Worm (Caenorhabditis elegans): ENCODE data around the gene crn-7.

The crn-7 gene

DNA sequence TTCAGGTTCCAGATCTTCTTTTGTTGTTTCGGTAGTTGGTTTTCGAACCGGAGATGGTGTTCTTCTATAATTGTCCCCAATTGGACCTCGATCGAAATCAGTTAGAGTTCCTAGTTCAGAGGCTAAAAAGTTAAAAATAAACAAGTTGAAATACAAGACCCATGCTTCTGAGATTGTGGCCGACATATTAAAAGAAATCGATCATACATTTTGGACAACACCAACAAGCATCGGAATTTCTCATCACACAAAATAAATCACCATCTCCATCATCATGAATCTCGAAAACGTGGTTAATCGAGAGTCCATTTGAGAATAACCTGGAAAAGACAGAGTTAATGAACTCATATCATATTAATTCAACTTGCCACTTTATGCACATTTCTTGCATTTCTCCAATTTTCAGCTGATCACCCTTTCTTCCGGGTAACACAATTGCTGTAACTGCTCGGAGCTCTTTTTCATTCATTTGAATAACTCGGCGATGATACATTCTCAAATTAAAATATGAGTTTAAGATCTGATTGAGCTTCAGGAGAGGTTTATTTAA lies 3.4 kb downstream of the crn-7 start, which contains the start of the genes mps-4 and F09G8.10:
Gene mps-4 (minus strand): TSS at position 101 of the 550 bp plus-strand sequence.
Gene F09G8.10 (minus strand): TSS at position 500 of the 550 bp plus-strand sequence.
- TF ChIP-seq sem-2 (GFP tag; optimal IDR thresholded peaks at IDR 0.05) (no peak), cnd-1 (tag; optimal IDR thresholded peaks at IDR 0.05) (no peak), pha-4 (tag; optimal IDR thresholded peaks at IDR 0.05) (no peak), lin-32 (GFP tag; optimal IDR thresholded peaks at IDR 0.05) (no peak), snpc-4 (tag; optimal IDR thresholded peaks at IDR 0.05) (no peak), elt-1 (tag; optimal IDR thresholded peaks at IDR 0.05; ENCODE audit: borderline replicate concordance, insufficient read depth) (no peak), tbx-8 (GFP tag; optimal IDR thresholded peaks at IDR 0.05) (no peak)

- TF ChIP-seq unc-120 (tag; optimal IDR thresholded peaks at IDR 0.05; ENCODE audit: poor library complexity, severe bottlenecking) (no peak), nhr-12 (tag; optimal IDR thresholded peaks at IDR 0.05) (no peak), ceh-39 (tag; optimal IDR thresholded peaks at IDR 0.05) (no peak), nhr-2 (tag; optimal IDR thresholded peaks at IDR 0.05) (no peak), ham-2 (GFP tag; optimal IDR thresholded peaks at IDR 0.05) (no peak), mls-2 (tag; optimal IDR thresholded peaks at IDR 0.05) (no peak), nhr-237 (tag; optimal IDR thresholded peaks at IDR 0.05) (no peak), pha-4 (tag; optimal IDR thresholded peaks at IDR 0.05) (no peak), cnd-1 (tag; optimal IDR thresholded peaks at IDR 0.05) (no peak), drap-1 (GFP tag; optimal IDR thresholded peaks at IDR 0.05) (no peak), nhr-28 (tag; optimal IDR thresholded peaks at IDR 0.05) (no peak), ztf-11 (tag; optimal IDR thresholded peaks at IDR 0.05) (no peak), M03D4.4 (tag; optimal IDR thresholded peaks at IDR 0.05) (no peak), blmp-1 (tag; optimal IDR thresholded peaks at IDR 0.05) (no peak), mab-5 (tag; optimal IDR thresholded peaks at IDR 0.05) (no peak)
Measured at ce11 chrIII:8275871-8276270, 7.5 kb downstream of the crn-7 start, which contains the start of gene clec-160. TSS of gene clec-160 (minus strand) at chrIII:8275971.

- TF ChIP-seq nhr-12 (tag; optimal IDR thresholded peaks at IDR 0.05) (no peak), lsy-2 (tag; optimal IDR thresholded peaks at IDR 0.05) (no peak), ceh-39 (tag; optimal IDR thresholded peaks at IDR 0.05) (no peak), mls-2 (tag; optimal IDR thresholded peaks at IDR 0.05) (no peak), blmp-1 (tag; optimal IDR thresholded peaks at IDR 0.05) (no peak), nhr-2 (tag; optimal IDR thresholded peaks at IDR 0.05) (no peak), sem-2 (GFP tag; optimal IDR thresholded peaks at IDR 0.05) (no peak), tbx-8 (GFP tag; optimal IDR thresholded peaks at IDR 0.05) (no peak), nhr-76 (tag; optimal IDR thresholded peaks at IDR 0.05) (no peak), ham-2 (GFP tag; optimal IDR thresholded peaks at IDR 0.05) (no peak), snpc-4 (tag; optimal IDR thresholded peaks at IDR 0.05) (no peak), ceh-83 (GFP tag; optimal IDR thresholded peaks at IDR 0.05) (no peak), lin-13 (tag; optimal IDR thresholded peaks at IDR 0.05) (no peak)
Measured at ce11 chrIII:8278801-8279200, 10.5 kb downstream of the crn-7 start, which contains the start of gene mig-10. TSS of gene mig-10 (plus strand) at chrIII:8279101.

DNA sequence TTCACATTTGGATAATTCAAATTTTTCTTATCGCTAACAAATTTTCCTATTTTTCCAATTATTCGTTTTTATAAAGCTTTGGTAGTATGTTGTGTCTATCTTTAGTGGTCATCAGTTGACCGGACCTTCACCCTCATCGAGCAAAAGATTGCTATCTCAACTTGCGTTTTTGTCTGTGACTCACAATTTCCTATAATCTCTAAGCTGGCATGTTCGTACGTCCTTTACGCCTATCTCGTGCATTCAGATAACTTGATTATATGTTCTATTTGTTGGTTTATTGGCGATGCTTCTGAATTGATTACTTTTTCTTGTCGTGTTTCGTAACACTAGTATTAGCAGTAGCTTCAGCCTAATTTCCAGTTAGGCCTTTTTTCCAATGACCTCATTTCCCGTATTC lies 11.2 kb downstream of the crn-7 start:
- no peak for TF ChIP-seq nhr-28 (tag; optimal IDR thresholded peaks at IDR 0.05)
- no peak for TF ChIP-seq nhr-76 (tag; optimal IDR thresholded peaks at IDR 0.05)
- peak; percentile 96 for TF ChIP-seq elt-1 (tag; optimal IDR thresholded peaks at IDR 0.05; ENCODE audit: borderline replicate concordance, insufficient read depth)
- TF ChIP-seq lsy-2 (tag; optimal IDR thresholded peaks at IDR 0.05) = no peak
- TF ChIP-seq ham-2 (GFP tag; optimal IDR thresholded peaks at IDR 0.05) = no peak
- no peak for TF ChIP-seq ztf-11 (tag; optimal IDR thresholded peaks at IDR 0.05)
- no peak for TF ChIP-seq drap-1 (GFP tag; optimal IDR thresholded peaks at IDR 0.05)
- no peak for TF ChIP-seq mep-1 (tag; optimal IDR thresholded peaks at IDR 0.05)
- TF ChIP-seq ceh-83 (GFP tag; optimal IDR thresholded peaks at IDR 0.05) = no peak
- no peak for TF ChIP-seq unc-62 (GFP tag; optimal IDR thresholded peaks at IDR 0.05)
- TF ChIP-seq sptf-1 (tag; optimal IDR thresholded peaks at IDR 0.05) = no peak
- no peak for TF ChIP-seq snpc-4 (tag; optimal IDR thresholded peaks at IDR 0.05)
- peak; percentile 75 for TF ChIP-seq nhr-2 (tag; optimal IDR thresholded peaks at IDR 0.05)
- no peak for TF ChIP-seq unc-120 (tag; optimal IDR thresholded peaks at IDR 0.05; ENCODE audit: poor library complexity, severe bottlenecking)
- peak; percentile 74 for TF ChIP-seq ces-1 (GFP tag; optimal IDR thresholded peaks at IDR 0.05)
- TF ChIP-seq hlh-1 (tag; optimal IDR thresholded peaks at IDR 0.05) = no peak
- no peak for TF ChIP-seq lin-32 (GFP tag; optimal IDR thresholded peaks at IDR 0.05)
- TF ChIP-seq nhr-237 (tag; optimal IDR thresholded peaks at IDR 0.05) = no peak
- TF ChIP-seq sem-2 (GFP tag; optimal IDR thresholded peaks at IDR 0.05) = no peak

ce11 chrIII:8280352-8280751 lies 12.0 kb downstream of the crn-7 start:
- TF ChIP-seq pha-4 (tag; optimal IDR thresholded peaks at IDR 0.05) = no peak
- no peak for TF ChIP-seq bed-3 (GFP tag; optimal IDR thresholded peaks at IDR 0.05)
- TF ChIP-seq mls-2 (tag; optimal IDR thresholded peaks at IDR 0.05) = no peak
- no peak for TF ChIP-seq drap-1 (GFP tag; optimal IDR thresholded peaks at IDR 0.05)
- TF ChIP-seq tbx-8 (GFP tag; optimal IDR thresholded peaks at IDR 0.05) = no peak
- no peak for TF ChIP-seq nhr-12 (tag; optimal IDR thresholded peaks at IDR 0.05)
- no peak for TF ChIP-seq ceh-39 (tag; optimal IDR thresholded peaks at IDR 0.05)
- no peak for TF ChIP-seq unc-39 (tag; optimal IDR thresholded peaks at IDR 0.05)
- TF ChIP-seq ceh-43 (GFP tag; optimal IDR thresholded peaks at IDR 0.05) = no peak
- no peak for TF ChIP-seq zip-8 (tag; optimal IDR thresholded peaks at IDR 0.05)
- no peak for TF ChIP-seq lin-13 (tag; optimal IDR thresholded peaks at IDR 0.05)
- TF ChIP-seq hlh-1 (tag; optimal IDR thresholded peaks at IDR 0.05) = no peak
- TF ChIP-seq M03D4.4 (tag; optimal IDR thresholded peaks at IDR 0.05) = no peak
